Fruit fly (Drosophila melanogaster) whole organism, prepupa: ENCODE results near the gene Brr2.

ENCODE experiments used
- Blimp-1 ChIP-seq: fragments of 200-800 bp; sonication (Bioruptor generic); optimal IDR thresholded peaks from 3 replicates; lab custom pipeline; 2017; ENCODE audit warnings: missing biosample characterization, missing genetic modification characterization, mild to moderate bottlenecking, moderate library complexity, missing genetic modification reagents
- CG10669 ChIP-seq: fragments of 200-800 bp; sonication (Bioruptor generic); optimal IDR thresholded peaks from 3 replicates; lab custom pipeline; 2018; ENCODE audit warnings: missing biosample characterization, mild to moderate bottlenecking, missing genetic modification characterization, moderate library complexity
- CG11294 ChIP-seq: fragments of 200-800 bp; sonication (Bioruptor generic); IDR thresholded peaks from 2 replicates; pipeline ENCODE4 v1.3.6; 2022; ENCODE audit warnings: missing biosample characterization, missing genetic modification characterization
- CG11762 ChIP-seq: fragments of 200-800 bp; sonication (Bioruptor generic); optimal IDR thresholded peaks from 3 replicates; lab custom pipeline; 2016; ENCODE audit warnings: missing biosample characterization, missing genetic modification characterization; ENCODE audit not compliant: insufficient read depth
- CG15336 ChIP-seq: fragments of 200-800 bp; sonication (Bioruptor generic); IDR thresholded peaks from 2 replicates; pipeline ENCODE4 v1.3.6; 2022; ENCODE audit warnings: missing biosample characterization, missing genetic modification characterization
- CG1621 ChIP-seq: fragments of 200-800 bp; sonication (Bioruptor generic); optimal IDR thresholded peaks from 3 replicates; lab custom pipeline; 2018; ENCODE audit warnings: missing biosample characterization, mild to moderate bottlenecking, missing genetic modification characterization
- CG16779 ChIP-seq: fragments of 200-800 bp; sonication (Bioruptor generic); optimal IDR thresholded peaks from 3 replicates; lab custom pipeline; 2017; ENCODE audit warnings: missing biosample characterization, mild to moderate bottlenecking, missing genetic modification characterization
- CG3032 ChIP-seq: fragments of 200-800 bp; optimal IDR thresholded peaks from 2 replicates; lab custom pipeline; 2019; ENCODE audit warnings: missing biosample characterization, mild to moderate bottlenecking, missing genetic modification characterization, moderate library complexity
- CG32006 ChIP-seq: fragments of 200-800 bp; sonication (Bioruptor generic); optimal IDR thresholded peaks from 3 replicates; lab custom pipeline; 2017; ENCODE audit warnings: missing biosample characterization, mild to moderate bottlenecking, missing genetic modification characterization
- CG34406 ChIP-seq: fragments of 200-800 bp; sonication (Bioruptor generic); optimal IDR thresholded peaks from 3 replicates; lab custom pipeline; 2016; ENCODE audit warnings: missing biosample characterization, missing genetic modification characterization
- CG3919 ChIP-seq: fragments of 200-800 bp; sonication (Bioruptor generic); optimal IDR thresholded peaks from 3 replicates; lab custom pipeline; 2016; ENCODE audit warnings: missing biosample characterization, missing genetic modification characterization
- CG6163 ChIP-seq: fragments of 200-800 bp; sonication (Bioruptor generic); IDR thresholded peaks from 3 replicates; pipeline ENCODE4 v1.3.6; 2022; ENCODE audit warnings: missing biosample characterization, missing genetic modification characterization
- CG6276 ChIP-seq: fragments of 200-800 bp; sonication (Bioruptor generic); optimal IDR thresholded peaks from 2 replicates; lab custom pipeline; 2017; ENCODE audit warnings: missing biosample characterization, mild to moderate bottlenecking, missing genetic modification characterization
- CG6792 ChIP-seq: fragments of 200-800 bp; sonication (Bioruptor generic); optimal IDR thresholded peaks from 3 replicates; lab custom pipeline; 2016; ENCODE audit warnings: missing biosample characterization, missing genetic modification characterization
- CG6808 ChIP-seq: fragments of 200-800 bp; sonication (Bioruptor generic); optimal IDR thresholded peaks from 3 replicates; lab custom pipeline; 2017; ENCODE audit warnings: missing biosample characterization, missing genetic modification characterization, mild to moderate bottlenecking, moderate library complexity, missing genetic modification reagents
- CG6854 ChIP-seq: fragments of 200-800 bp; sonication (Bioruptor generic); optimal IDR thresholded peaks from 2 replicates; lab custom pipeline; 2017; ENCODE audit warnings: missing biosample characterization, mild to moderate bottlenecking, missing genetic modification characterization
- CG7368 ChIP-seq: fragments of 200-800 bp; sonication (Bioruptor generic); optimal IDR thresholded peaks from 3 replicates; lab custom pipeline; 2016; ENCODE audit warnings: missing biosample characterization, missing genetic modification characterization
- CG8319 ChIP-seq: fragments of 200-800 bp; sonication (Bioruptor generic); optimal IDR thresholded peaks from 3 replicates; lab custom pipeline; 2016; ENCODE audit warnings: missing biosample characterization, missing genetic modification characterization
- CG8632 ChIP-seq: fragments of 200-800 bp; sonication (Bioruptor generic); optimal IDR thresholded peaks from 3 replicates; lab custom pipeline; 2016; ENCODE audit warnings: missing biosample characterization, missing genetic modification characterization
- CG9139 ChIP-seq: fragments of 200-800 bp; sonication (Bioruptor generic); optimal IDR thresholded peaks from 3 replicates; lab custom pipeline; 2017; ENCODE audit warnings: missing biosample characterization, mild to moderate bottlenecking, missing genetic modification characterization
- Eip75B ChIP-seq: fragments of 200-800 bp; sonication (Bioruptor generic); optimal IDR thresholded peaks from 3 replicates; lab custom pipeline; 2016; ENCODE audit warnings: missing biosample characterization, missing genetic modification characterization
- Eip78C ChIP-seq: fragments of 200-800 bp; sonication (Bioruptor generic); peaks from one replicate; lab custom pipeline; 2016; ENCODE audit warnings: missing biosample characterization, missing genetic modification characterization
- Eip93F ChIP-seq: fragments of 200-800 bp; sonication (Bioruptor generic); optimal IDR thresholded peaks from 2 replicates; lab custom pipeline; 2016; ENCODE audit warnings: missing biosample characterization, mild to moderate bottlenecking, missing genetic modification characterization
- Ets21C ChIP-seq: fragments of 200-800 bp; sonication (Bioruptor generic); optimal IDR thresholded peaks from 3 replicates; lab custom pipeline; 2016; ENCODE audit warnings: missing biosample characterization, missing genetic modification characterization
- Ets96B ChIP-seq: fragments of 200-800 bp; optimal IDR thresholded peaks from 2 replicates; lab custom pipeline; 2019; ENCODE audit warnings: missing biosample characterization, mild to moderate bottlenecking, missing genetic modification characterization, moderate library complexity
- Gug ChIP-seq: fragments of 200-800 bp; sonication (Bioruptor generic); IDR thresholded peaks from 2 replicates; pipeline ENCODE4 v1.3.6; 2022; ENCODE audit warnings: missing biosample characterization, missing genetic modification characterization
- Hr38 ChIP-seq: sonication (Bioruptor generic); optimal IDR thresholded peaks from 2 replicates; lab custom pipeline; 2016; ENCODE audit warnings: missing biosample characterization, missing genetic modification characterization
- Hr39 ChIP-seq: fragments of 200-800 bp; sonication (Bioruptor generic); optimal IDR thresholded peaks from 2 replicates; lab custom pipeline; 2016; ENCODE audit warnings: missing biosample characterization, missing genetic modification characterization
- Hr4 ChIP-seq: fragments of 200-800 bp; sonication (Bioruptor generic); optimal IDR thresholded peaks from 3 replicates; lab custom pipeline; 2016; ENCODE audit warnings: missing biosample characterization, missing genetic modification characterization
- Met ChIP-seq: fragments of 200-800 bp; sonication (Bioruptor generic); optimal IDR thresholded peaks from 3 replicates; lab custom pipeline; 2016; ENCODE audit warnings: missing biosample characterization, missing genetic modification characterization
- Sox102F ChIP-seq: fragments of 200-800 bp; sonication (Bioruptor generic); optimal IDR thresholded peaks from 2 replicates; lab custom pipeline; 2016; ENCODE audit warnings: missing biosample characterization, mild to moderate bottlenecking, missing genetic modification characterization
- Sox14 ChIP-seq: fragments of 200-800 bp; sonication (Bioruptor generic); optimal IDR thresholded peaks from 3 replicates; lab custom pipeline; 2016; ENCODE audit warnings: missing biosample characterization, missing genetic modification characterization
- Sox15 ChIP-seq: fragments of 200-800 bp; sonication (Bioruptor generic); optimal IDR thresholded peaks from 3 replicates; lab custom pipeline; 2016; ENCODE audit warnings: missing biosample characterization, missing genetic modification characterization
- acj6 ChIP-seq: fragments of 200-800 bp; sonication (Bioruptor generic); optimal IDR thresholded peaks from 3 replicates; lab custom pipeline; 2016; ENCODE audit warnings: missing biosample characterization, missing genetic modification characterization
- cyc ChIP-seq: fragments of 200-800 bp; sonication (Bioruptor generic); optimal IDR thresholded peaks from 3 replicates; lab custom pipeline; 2016; ENCODE audit warnings: missing biosample characterization, missing genetic modification characterization
- dsx ChIP-seq: fragments of 200-800 bp; optimal IDR thresholded peaks from 3 replicates; lab custom pipeline; 2019; ENCODE audit warnings: missing biosample characterization, mild to moderate bottlenecking, missing genetic modification characterization, moderate library complexity; ENCODE audit not compliant: poor library complexity, severe bottlenecking
- eg ChIP-seq: fragments of 200-800 bp; sonication (Bioruptor generic); IDR thresholded peaks from 3 replicates; pipeline ENCODE4 v1.3.6; 2022; ENCODE audit warnings: missing biosample characterization, missing genetic modification characterization
- esn ChIP-seq: fragments of 200-800 bp; sonication (Bioruptor generic); optimal IDR thresholded peaks from 2 replicates; lab custom pipeline; 2016; ENCODE audit warnings: missing biosample characterization, mild to moderate bottlenecking, missing genetic modification characterization, moderate library complexity
- fd59A ChIP-seq: fragments of 200-800 bp; sonication (Bioruptor generic); optimal IDR thresholded peaks from 2 replicates; lab custom pipeline; 2017; ENCODE audit warnings: missing biosample characterization, mild to moderate bottlenecking, missing genetic modification characterization, missing genetic modification reagents
- fd85E ChIP-seq: fragments of 200-800 bp; sonication (Bioruptor generic); optimal IDR thresholded peaks from 3 replicates; lab custom pipeline; 2016; ENCODE audit warnings: missing biosample characterization, missing genetic modification characterization
- fkh ChIP-seq: fragments of 200-800 bp; sonication (Bioruptor generic); optimal IDR thresholded peaks from 3 replicates; lab custom pipeline; 2017; ENCODE audit warnings: missing biosample characterization, mild to moderate bottlenecking, missing genetic modification characterization, moderate library complexity
- lz ChIP-seq: fragments of 200-800 bp; sonication (Bioruptor generic); optimal IDR thresholded peaks from 3 replicates; lab custom pipeline; 2016; ENCODE audit warnings: missing biosample characterization, missing genetic modification characterization
- net ChIP-seq: fragments of 200-800 bp; sonication (Bioruptor generic); optimal IDR thresholded peaks from 3 replicates; lab custom pipeline; 2016; ENCODE audit warnings: missing biosample characterization, missing genetic modification characterization
- salr ChIP-seq, 2 experiments: fragments of 200-800 bp; sonication (Bioruptor generic); optimal IDR thresholded peaks; 3 replicates each; lab custom pipeline; 2016 to 2018; ENCODE audit warnings: missing biosample characterization in 2 of 2, missing genetic modification characterization in 2 of 2, mild to moderate bottlenecking in 1 of 2
- spab ChIP-seq: fragments of 200-800 bp; sonication (Bioruptor generic); optimal IDR thresholded peaks from 2 replicates; lab custom pipeline; 2017; ENCODE audit warnings: missing biosample characterization, mild to moderate bottlenecking, missing genetic modification characterization, missing genetic modification reagents
- svp ChIP-seq: fragments of 200-800 bp; sonication (Bioruptor generic); peaks from one replicate; lab custom pipeline; 2016; ENCODE audit warnings: missing biosample characterization, missing genetic modification characterization
- topi ChIP-seq: fragments of 200-800 bp; sonication (Bioruptor generic); optimal IDR thresholded peaks from 3 replicates; lab custom pipeline; 2016; ENCODE audit warnings: missing biosample characterization, missing genetic modification characterization
- vri ChIP-seq: fragments of 200-800 bp; sonication (Bioruptor generic); optimal IDR thresholded peaks from 3 replicates; lab custom pipeline; 2016; ENCODE audit warnings: missing biosample characterization, mild to moderate bottlenecking, missing genetic modification characterization

Gene Brr2

dm6 chr3L:15940823-15941222 lies 26.8 kb downstream of the Brr2 start (continued):
- TF ChIP-seq vri (GFP tag; lab: Kevin White, UChicago) (peak; percentile 75), svp (peak; percentile 97), lz (peak; percentile 87), topi (peak; percentile 92), Eip78C (GFP tag; lab: Kevin White, UChicago) (peak; percentile 98), CG11762 (peak; percentile 86), Ets21C (GFP tag; lab: Kevin White, UChicago) (peak; percentile 77), CG11294 (GFP tag; lab: Robert Waterston, UW) (peak; percentile 88), salr (GFP tag; optimal IDR thresholded peaks at IDR 0.05; lab: Kevin White, UChicago) (peak; percentile 59 to 93), Gug (peak; percentile 93), Sox102F (GFP tag; lab: Kevin White, UChicago) (peak; percentile 91)

- TF ChIP-seq CG6163 (GFP tag; lab: Robert Waterston, UW) (peak; percentile 68), Met (GFP tag; lab: Kevin White, UChicago) (peak; percentile 30), Eip78C (GFP tag; lab: Kevin White, UChicago) (peak; percentile 86), CG7368 (GFP tag; lab: Kevin White, UChicago) (peak; percentile 53), cyc (GFP tag; lab: Kevin White, UChicago) (no peak), Blimp-1 (GFP tag; lab: Kevin White, UChicago) (no peak), Eip75B (GFP tag; lab: Kevin White, UChicago) (no peak), CG3032 (tag; lab: Kevin White, UChicago) (peak; percentile 59), Hr39 (peak; percentile 11), CG8632 (GFP tag; lab: Kevin White, UChicago) (peak; percentile 22), eg (GFP tag; lab: Robert Waterston, UW) (peak; percentile 80), CG16779 (tag; lab: Kevin White, UChicago) (peak; percentile 50), Ets21C (GFP tag; lab: Kevin White, UChicago) (no peak), CG1621 (tag; lab: Kevin White, UChicago) (peak; percentile 23), CG32006 (GFP tag; lab: Kevin White, UChicago) (peak; percentile 80), Sox14 (GFP tag; lab: Kevin White, UChicago) (peak; percentile 1), CG6792 (GFP tag; lab: Kevin White, UChicago) (peak; percentile 14), CG10669 (GFP tag; lab: Kevin White, UChicago) (peak; percentile 52), fd85E (GFP tag; lab: Kevin White, UChicago) (no peak), CG6854 (GFP tag; lab: Kevin White, UChicago) (no peak), vri (GFP tag; lab: Kevin White, UChicago) (no peak), CG15336 (GFP tag; lab: Robert Waterston, UW) (peak; percentile 80), CG34406 (GFP tag; lab: Kevin White, UChicago) (peak; percentile 58), fd59A (GFP tag; lab: Kevin White, UChicago) (no peak), CG11294 (GFP tag; lab: Robert Waterston, UW) (peak; percentile 55), Hr38 (GFP tag; lab: Kevin White, UChicago) (no peak), CG3919 (peak; percentile 45), salr (GFP tag; optimal IDR thresholded peaks at IDR 0.05; lab: Kevin White, UChicago) (peak; percentile 35 to 45), CG6276 (peak; percentile 65), spab (peak; percentile 19), CG6808 (peak; percentile 25), Ets96B (peak; percentile 52), dsx (GFP tag; lab: Kevin White, UChicago) (peak; percentile 10), Sox15 (GFP tag; lab: Kevin White, UChicago) (no peak), fkh (GFP tag; lab: Kevin White, UChicago) (peak; percentile 69), Eip93F (GFP tag; lab: Kevin White, UChicago) (no peak), acj6 (GFP tag; lab: Kevin White, UChicago) (peak; percentile 50), CG11762 (peak; percentile 39), Sox102F (GFP tag; lab: Kevin White, UChicago) (no peak), CG9139 (peak; percentile 21), esn (GFP tag; lab: Kevin White, UChicago) (peak; percentile 13), CG8319 (GFP tag; lab: Kevin White, UChicago) (no peak), net (GFP tag; lab: Kevin White, UChicago) (peak; percentile 57), lz (peak; percentile 2), svp (no peak), Hr4 (GFP tag; lab: Kevin White, UChicago) (peak; percentile 78)
These were observed 42.7 kb downstream of the Brr2 start, which contains the start of gene sff for dm6 chr3L:15924811-15925437. Gene sff, minus strand, starts transcription at chr3L:15924861.
